Worm (Caenorhabditis elegans) whole organism, late embryonic: ENCODE data around the gene C16C8.9.

ENCODE experiments used
- K09A11.1 ChIP-seq: sonication (generic microtip); optimal IDR thresholded peaks from 2 replicates; lab custom pipeline; 2017; ENCODE audit warnings: antibody characterized with exemption, mild to moderate bottlenecking, missing genetic modification characterization, missing compliant biosample characterization; ENCODE audit not compliant: insufficient read depth
- hlh-13 ChIP-seq: fragments of 200-800 bp; sonication (Bioruptor generic); optimal IDR thresholded peaks from 2 replicates; lab custom pipeline; 2018; ENCODE audit warnings: mild to moderate bottlenecking, missing genetic modification characterization, missing compliant biosample characterization
- lin-11 ChIP-seq: fragments of 200-800 bp; sonication (Bioruptor generic); optimal IDR thresholded peaks from 2 replicates; lab custom pipeline; 2018; ENCODE audit warnings: mild to moderate bottlenecking, missing genetic modification characterization, missing compliant biosample characterization
- nfya-1 ChIP-seq: sonication (generic microtip); optimal IDR thresholded peaks from 2 replicates; lab custom pipeline; 2017; ENCODE audit warnings: missing genetic modification characterization, mild to moderate bottlenecking, missing compliant biosample characterization, antibody characterized with exemption, moderate library complexity
- pag-3 ChIP-seq: sonication (generic microtip); optimal IDR thresholded peaks from 2 replicates; lab custom pipeline; 2016; ENCODE audit warnings: missing compliant biosample characterization, missing genetic modification characterization, borderline replicate concordance
- pax-1 ChIP-seq: fragments of 150-350 bp; optimal IDR thresholded peaks from 2 replicates; lab custom pipeline; 2014; ENCODE audit warnings: missing biosample characterization, missing genetic modification characterization
- pha-4 ChIP-seq: fragments of 150-350 bp; optimal IDR thresholded peaks from 2 replicates; lab custom pipeline; 2018; ENCODE audit warnings: missing biosample characterization, missing genetic modification reagents, missing genetic modification characterization
- sdc-2 ChIP-seq: sonication (generic microtip); optimal IDR thresholded peaks from 2 replicates; lab custom pipeline; 2016; ENCODE audit warnings: missing genotype, missing genetic modification characterization, missing compliant biosample characterization
- tbx-2 ChIP-seq: sonication (generic microtip); optimal IDR thresholded peaks from 2 replicates; lab custom pipeline; 2016; ENCODE audit warnings: missing genetic modification characterization, missing compliant biosample characterization

DNA sequence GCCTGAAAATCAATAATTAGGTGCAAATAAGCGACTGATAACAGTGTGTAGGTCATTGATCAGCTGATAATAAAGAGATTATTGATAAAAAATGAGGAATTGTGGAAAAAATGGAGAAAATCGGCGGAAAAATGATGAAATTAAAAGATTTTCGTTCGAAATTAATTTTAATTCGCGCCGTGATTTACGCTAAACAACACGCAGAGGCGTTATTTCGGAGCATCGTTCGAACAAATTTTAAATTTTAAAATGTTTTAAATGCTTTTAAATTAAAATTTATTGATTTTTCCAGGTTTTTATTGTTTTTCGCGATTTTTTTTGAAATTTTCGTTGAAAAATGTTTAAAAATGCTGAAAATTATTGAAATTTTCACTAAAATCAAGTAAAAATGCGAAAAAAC, 36.4 kb upstream of the C16C8.9 start, which contains the start of gene Y49F6B.9:
- no peak for TF ChIP-seq pax-1
- TF ChIP-seq nfya-1 = no peak
- no peak for TF ChIP-seq sdc-2 (tag; lab: Kevin White, UChicago)
- no peak for TF ChIP-seq pha-4
- no peak for TF ChIP-seq lin-11 (tag; lab: Kevin White, UChicago)
- no peak for TF ChIP-seq pag-3 (tag; lab: Kevin White, UChicago)
- TF ChIP-seq tbx-2 (tag; lab: Kevin White, UChicago) = no peak
- no peak for TF ChIP-seq K09A11.1 (tag; lab: Kevin White, UChicago)
- TF ChIP-seq hlh-13 (GFP tag; lab: Kevin White, UChicago) = no peak
